Fruit fly (Drosophila melanogaster): ENCODE results near the gene swm.
A peak's percentile ranks its signal among the peaks of the same experiment; 100 is the strongest.

Gene swm

DNA sequence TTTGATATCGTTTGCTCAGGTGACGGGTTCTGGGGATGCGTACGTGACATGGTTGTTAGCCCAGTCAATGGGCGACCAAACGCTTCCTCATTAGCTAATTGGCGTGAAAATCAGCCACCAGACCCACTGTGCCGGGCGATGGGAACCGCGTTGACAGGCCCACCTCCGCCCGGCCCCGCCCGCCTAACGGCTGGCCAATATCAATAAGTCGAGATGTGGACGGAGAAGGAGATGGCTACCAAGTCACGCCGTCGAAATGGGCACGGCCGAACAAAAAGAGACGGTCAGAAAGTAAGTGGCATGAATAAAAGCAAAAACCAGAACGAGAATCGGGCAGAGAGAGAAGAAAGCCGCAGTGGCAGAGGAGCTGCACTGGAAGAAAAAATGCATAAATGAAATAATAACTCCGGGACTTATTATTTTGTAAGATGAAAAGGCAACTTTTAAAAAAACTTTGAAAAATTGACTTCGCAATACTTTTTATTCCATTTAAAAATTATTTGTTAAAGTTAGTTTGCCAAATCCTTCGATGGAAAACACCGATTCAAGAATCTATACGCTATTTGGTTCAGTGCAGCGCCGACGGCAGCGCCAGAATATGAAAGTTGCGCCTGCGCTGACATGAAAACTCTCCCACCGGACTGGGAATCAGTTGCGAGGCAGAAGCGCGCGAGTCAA is 44.9 kb downstream of the swm start, which contains the start of gene CG13082 (continued):
- TF ChIP-seq CG7271 (tag; optimal IDR thresholded peaks at IDR 0.05) (no peak), ham (GFP tag; IDR thresholded peaks at IDR 0.05) (no peak), NK7.1 (GFP tag; optimal IDR thresholded peaks at IDR 0.05) (no peak), gcm2 (GFP tag; optimal IDR thresholded peaks at IDR 0.05) (no peak), en (GFP tag; optimal IDR thresholded peaks at IDR 0.05) (no peak), dmrt99B (tag; optimal IDR thresholded peaks at IDR 0.05) (peak; percentile 54), CG31365 (tag; optimal IDR thresholded peaks at IDR 0.05) (no peak), CG1603 (tag; optimal IDR thresholded peaks at IDR 0.05) (no peak), CG12219 (GFP tag; optimal IDR thresholded peaks at IDR 0.05) (peak; percentile 2), bcd (GFP tag; optimal IDR thresholded peaks at IDR 0.05) (peak; percentile 39), CG34376 (GFP tag; optimal IDR thresholded peaks at IDR 0.05) (no peak), lov (optimal IDR thresholded peaks at IDR 0.05) (no peak), lov (GFP tag; IDR thresholded peaks at IDR 0.05) (no peak), CG3838 (GFP tag; optimal IDR thresholded peaks at IDR 0.05) (no peak), CkIIα-i1 (GFP tag; IDR thresholded peaks at IDR 0.05) (no peak), Dll (GFP tag; IDR thresholded peaks at IDR 0.05; ENCODE audit: partially characterized antibody) (no peak), Lim3 (GFP tag; IDR thresholded peaks at IDR 0.05) (no peak), Gug (GFP tag; IDR thresholded peaks at IDR 0.05) (no peak), kay (GFP tag; optimal IDR thresholded peaks at IDR 0.05) (no peak), jing (GFP tag; optimal IDR thresholded peaks at IDR 0.05) (no peak), dm (GFP tag; optimal IDR thresholded peaks at IDR 0.05) (no peak), CG17328 (GFP tag; IDR thresholded peaks at IDR 0.05) (peak; percentile 45), Usf (GFP tag; optimal IDR thresholded peaks at IDR 0.05) (no peak), Elba2 (GFP tag; optimal IDR thresholded peaks at IDR 0.05) (no peak), CG7928 (GFP tag; optimal IDR thresholded peaks at IDR 0.05) (no peak), Antp (GFP tag; optimal IDR thresholded peaks at IDR 0.05) (peak; percentile 16), CG3726 (GFP tag; IDR thresholded peaks at IDR 0.05) (no peak), Rx (GFP tag; IDR thresholded peaks at IDR 0.05) (no peak), CG8281 (tag; optimal IDR thresholded peaks at IDR 0.05) (no peak), CG31388 (GFP tag; optimal IDR thresholded peaks at IDR 0.05) (no peak), zfh1 (GFP tag; IDR thresholded peaks at IDR 0.05) (peak; percentile 65), pnt (GFP tag; optimal IDR thresholded peaks at IDR 0.05) (peak; percentile 5), CG3163 (GFP tag; optimal IDR thresholded peaks at IDR 0.05) (no peak), MBD-R2 (GFP tag; IDR thresholded peaks at IDR 0.05) (no peak), NfI (GFP tag; optimal IDR thresholded peaks at IDR 0.05) (no peak), caup (GFP tag; optimal IDR thresholded peaks at IDR 0.05; ENCODE audit: severe bottlenecking) (no peak), CG30020 (tag; optimal IDR thresholded peaks at IDR 0.05) (peak; percentile 12), tio (GFP tag; optimal IDR thresholded peaks at IDR 0.05) (peak; percentile 19), btn (GFP tag; optimal IDR thresholded peaks at IDR 0.05) (peak; percentile 42), cad (GFP tag; optimal IDR thresholded peaks at IDR 0.05) (no peak), H2.0 (GFP tag; IDR thresholded peaks at IDR 0.05) (no peak), Ets65A (GFP tag) (peak; percentile 2), Xrp1 (GFP tag; IDR thresholded peaks at IDR 0.05) (peak; percentile 81), Rfx (GFP tag; IDR thresholded peaks at IDR 0.05) (no peak), vnd (GFP tag; IDR thresholded peaks at IDR 0.05; ENCODE audit: partially characterized antibody) (no peak), CG9932 (GFP tag; IDR thresholded peaks at IDR 0.05) (no peak), zf30C (GFP tag; optimal IDR thresholded peaks at IDR 0.05) (peak; percentile 75), Ssrp (tag; optimal IDR thresholded peaks at IDR 0.05) (peak; percentile 35), esg (GFP tag; conservative IDR thresholded peaks at IDR 0.05) (no peak), CG13296 (GFP tag; optimal IDR thresholded peaks at IDR 0.05) (no peak), sug (tag; optimal IDR thresholded peaks at IDR 0.05) (no peak), Sry-β (GFP tag; optimal IDR thresholded peaks at IDR 0.05) (peak; percentile 1)

Measured in whole organism, embryonic.